Fruit fly (Drosophila melanogaster) whole organism, prepupa: Measurements from ENCODE around the gene nonA.

Experiments used
- CG10669 ChIP-seq: fragments of 200-800 bp; sonication (Bioruptor generic); optimal IDR thresholded peaks from 3 replicates; lab custom pipeline; 2018; ENCODE audit warnings: missing biosample characterization, mild to moderate bottlenecking, missing genetic modification characterization, moderate library complexity
- CG11294 ChIP-seq: fragments of 200-800 bp; sonication (Bioruptor generic); IDR thresholded peaks from 2 replicates; pipeline ENCODE4 v1.3.6; 2022; ENCODE audit warnings: missing biosample characterization, missing genetic modification characterization
- CG11902 ChIP-seq: fragments of 200-800 bp; sonication (Bioruptor generic); optimal IDR thresholded peaks from 3 replicates; lab custom pipeline; 2016; ENCODE audit warnings: missing biosample characterization, missing genetic modification characterization
- CG15336 ChIP-seq: fragments of 200-800 bp; sonication (Bioruptor generic); IDR thresholded peaks from 2 replicates; pipeline ENCODE4 v1.3.6; 2022; ENCODE audit warnings: missing biosample characterization, missing genetic modification characterization
- CG16779 ChIP-seq: fragments of 200-800 bp; sonication (Bioruptor generic); optimal IDR thresholded peaks from 3 replicates; lab custom pipeline; 2017; ENCODE audit warnings: missing biosample characterization, mild to moderate bottlenecking, missing genetic modification characterization
- CG3032 ChIP-seq: fragments of 200-800 bp; optimal IDR thresholded peaks from 2 replicates; lab custom pipeline; 2019; ENCODE audit warnings: missing biosample characterization, mild to moderate bottlenecking, missing genetic modification characterization, moderate library complexity
- CG32006 ChIP-seq: fragments of 200-800 bp; sonication (Bioruptor generic); optimal IDR thresholded peaks from 3 replicates; lab custom pipeline; 2017; ENCODE audit warnings: missing biosample characterization, mild to moderate bottlenecking, missing genetic modification characterization
- CG34406 ChIP-seq: fragments of 200-800 bp; sonication (Bioruptor generic); optimal IDR thresholded peaks from 3 replicates; lab custom pipeline; 2016; ENCODE audit warnings: missing biosample characterization, missing genetic modification characterization
- CG3919 ChIP-seq: fragments of 200-800 bp; sonication (Bioruptor generic); optimal IDR thresholded peaks from 3 replicates; lab custom pipeline; 2016; ENCODE audit warnings: missing biosample characterization, missing genetic modification characterization
- CG4318 ChIP-seq: fragments of 200-800 bp; sonication (Bioruptor generic); optimal IDR thresholded peaks from 3 replicates; lab custom pipeline; 2017; ENCODE audit warnings: missing biosample characterization, mild to moderate bottlenecking, missing genetic modification characterization
- CG6163 ChIP-seq: fragments of 200-800 bp; sonication (Bioruptor generic); IDR thresholded peaks from 3 replicates; pipeline ENCODE4 v1.3.6; 2022; ENCODE audit warnings: missing biosample characterization, missing genetic modification characterization
- CG6276 ChIP-seq: fragments of 200-800 bp; sonication (Bioruptor generic); optimal IDR thresholded peaks from 2 replicates; lab custom pipeline; 2017; ENCODE audit warnings: missing biosample characterization, mild to moderate bottlenecking, missing genetic modification characterization
- CG6808 ChIP-seq: fragments of 200-800 bp; sonication (Bioruptor generic); optimal IDR thresholded peaks from 3 replicates; lab custom pipeline; 2017; ENCODE audit warnings: missing biosample characterization, missing genetic modification characterization, mild to moderate bottlenecking, moderate library complexity, missing genetic modification reagents
- CG6854 ChIP-seq: fragments of 200-800 bp; sonication (Bioruptor generic); optimal IDR thresholded peaks from 2 replicates; lab custom pipeline; 2017; ENCODE audit warnings: missing biosample characterization, mild to moderate bottlenecking, missing genetic modification characterization
- CG7368 ChIP-seq: fragments of 200-800 bp; sonication (Bioruptor generic); optimal IDR thresholded peaks from 3 replicates; lab custom pipeline; 2016; ENCODE audit warnings: missing biosample characterization, missing genetic modification characterization
- CG8119 ChIP-seq: fragments of 200-800 bp; sonication (Bioruptor generic); IDR thresholded peaks from 3 replicates; pipeline ENCODE4 v1.3.6; 2022; ENCODE audit warnings: missing biosample characterization, missing genetic modification characterization
- CG8319 ChIP-seq: fragments of 200-800 bp; sonication (Bioruptor generic); optimal IDR thresholded peaks from 3 replicates; lab custom pipeline; 2016; ENCODE audit warnings: missing biosample characterization, missing genetic modification characterization
- Eip75B ChIP-seq: fragments of 200-800 bp; sonication (Bioruptor generic); optimal IDR thresholded peaks from 3 replicates; lab custom pipeline; 2016; ENCODE audit warnings: missing biosample characterization, missing genetic modification characterization
- Eip78C ChIP-seq: fragments of 200-800 bp; sonication (Bioruptor generic); peaks from one replicate; lab custom pipeline; 2016; ENCODE audit warnings: missing biosample characterization, missing genetic modification characterization
- Ets21C ChIP-seq: fragments of 200-800 bp; sonication (Bioruptor generic); optimal IDR thresholded peaks from 3 replicates; lab custom pipeline; 2016; ENCODE audit warnings: missing biosample characterization, missing genetic modification characterization
- Ets96B ChIP-seq: fragments of 200-800 bp; optimal IDR thresholded peaks from 2 replicates; lab custom pipeline; 2019; ENCODE audit warnings: missing biosample characterization, mild to moderate bottlenecking, missing genetic modification characterization, moderate library complexity
- Gug ChIP-seq: fragments of 200-800 bp; sonication (Bioruptor generic); IDR thresholded peaks from 2 replicates; pipeline ENCODE4 v1.3.6; 2022; ENCODE audit warnings: missing biosample characterization, missing genetic modification characterization
- Hr38 ChIP-seq: sonication (Bioruptor generic); optimal IDR thresholded peaks from 2 replicates; lab custom pipeline; 2016; ENCODE audit warnings: missing biosample characterization, missing genetic modification characterization
- Hr39 ChIP-seq: fragments of 200-800 bp; sonication (Bioruptor generic); optimal IDR thresholded peaks from 2 replicates; lab custom pipeline; 2016; ENCODE audit warnings: missing biosample characterization, missing genetic modification characterization
- Hr4 ChIP-seq: fragments of 200-800 bp; sonication (Bioruptor generic); optimal IDR thresholded peaks from 3 replicates; lab custom pipeline; 2016; ENCODE audit warnings: missing biosample characterization, missing genetic modification characterization
- Lpt ChIP-seq: fragments of 200-800 bp; sonication (Bioruptor generic); optimal IDR thresholded peaks from 3 replicates; lab custom pipeline; 2016; ENCODE audit warnings: missing biosample characterization, missing genetic modification characterization
- OdsH ChIP-seq: fragments of 200-800 bp; sonication (Bioruptor generic); optimal IDR thresholded peaks from 3 replicates; lab custom pipeline; 2016; ENCODE audit warnings: missing biosample characterization, missing genetic modification characterization
- Sox102F ChIP-seq: fragments of 200-800 bp; sonication (Bioruptor generic); optimal IDR thresholded peaks from 2 replicates; lab custom pipeline; 2016; ENCODE audit warnings: missing biosample characterization, mild to moderate bottlenecking, missing genetic modification characterization
- achi ChIP-seq: fragments of 200-800 bp; sonication (Bioruptor generic); optimal IDR thresholded peaks from 3 replicates; lab custom pipeline; 2016; ENCODE audit warnings: missing biosample characterization, missing genetic modification characterization
- acj6 ChIP-seq: fragments of 200-800 bp; sonication (Bioruptor generic); optimal IDR thresholded peaks from 3 replicates; lab custom pipeline; 2016; ENCODE audit warnings: missing biosample characterization, missing genetic modification characterization
- cyc ChIP-seq: fragments of 200-800 bp; sonication (Bioruptor generic); optimal IDR thresholded peaks from 3 replicates; lab custom pipeline; 2016; ENCODE audit warnings: missing biosample characterization, missing genetic modification characterization
- dac ChIP-seq: fragments of 200-800 bp; sonication (Bioruptor generic); optimal IDR thresholded peaks from 2 replicates; lab custom pipeline; 2017; ENCODE audit warnings: missing biosample characterization, mild to moderate bottlenecking, missing genetic modification characterization
- dsx ChIP-seq: fragments of 200-800 bp; optimal IDR thresholded peaks from 3 replicates; lab custom pipeline; 2019; ENCODE audit warnings: missing biosample characterization, mild to moderate bottlenecking, missing genetic modification characterization, moderate library complexity; ENCODE audit not compliant: poor library complexity, severe bottlenecking
- eg ChIP-seq: fragments of 200-800 bp; sonication (Bioruptor generic); IDR thresholded peaks from 3 replicates; pipeline ENCODE4 v1.3.6; 2022; ENCODE audit warnings: missing biosample characterization, missing genetic modification characterization
- esn ChIP-seq: fragments of 200-800 bp; sonication (Bioruptor generic); optimal IDR thresholded peaks from 2 replicates; lab custom pipeline; 2016; ENCODE audit warnings: missing biosample characterization, mild to moderate bottlenecking, missing genetic modification characterization, moderate library complexity
- fd59A ChIP-seq: fragments of 200-800 bp; sonication (Bioruptor generic); optimal IDR thresholded peaks from 2 replicates; lab custom pipeline; 2017; ENCODE audit warnings: missing biosample characterization, mild to moderate bottlenecking, missing genetic modification characterization, missing genetic modification reagents
- fkh ChIP-seq: fragments of 200-800 bp; sonication (Bioruptor generic); optimal IDR thresholded peaks from 3 replicates; lab custom pipeline; 2017; ENCODE audit warnings: missing biosample characterization, mild to moderate bottlenecking, missing genetic modification characterization, moderate library complexity
- net ChIP-seq: fragments of 200-800 bp; sonication (Bioruptor generic); optimal IDR thresholded peaks from 3 replicates; lab custom pipeline; 2016; ENCODE audit warnings: missing biosample characterization, missing genetic modification characterization
- salr ChIP-seq, 2 experiments: fragments of 200-800 bp; sonication (Bioruptor generic); optimal IDR thresholded peaks; 3 replicates each; lab custom pipeline; 2016 to 2018; ENCODE audit warnings: missing biosample characterization in 2 of 2, missing genetic modification characterization in 2 of 2, mild to moderate bottlenecking in 1 of 2
- ss ChIP-seq, 2 experiments: fragments of 200-800 bp; sonication (Bioruptor generic); optimal IDR thresholded peaks; 2 replicates in 1 of 2; 3 replicates in 1 of 2; lab custom pipeline; 2017 to 2018; ENCODE audit warnings: mild to moderate bottlenecking in 2 of 2, missing biosample characterization in 2 of 2, missing genetic modification characterization in 2 of 2, moderate library complexity in 1 of 2
- svp ChIP-seq: fragments of 200-800 bp; sonication (Bioruptor generic); peaks from one replicate; lab custom pipeline; 2016; ENCODE audit warnings: missing biosample characterization, missing genetic modification characterization
- topi ChIP-seq: fragments of 200-800 bp; sonication (Bioruptor generic); optimal IDR thresholded peaks from 3 replicates; lab custom pipeline; 2016; ENCODE audit warnings: missing biosample characterization, missing genetic modification characterization
- vri ChIP-seq: fragments of 200-800 bp; sonication (Bioruptor generic); optimal IDR thresholded peaks from 3 replicates; lab custom pipeline; 2016; ENCODE audit warnings: missing biosample characterization, mild to moderate bottlenecking, missing genetic modification characterization

Gene nonA

DNA sequence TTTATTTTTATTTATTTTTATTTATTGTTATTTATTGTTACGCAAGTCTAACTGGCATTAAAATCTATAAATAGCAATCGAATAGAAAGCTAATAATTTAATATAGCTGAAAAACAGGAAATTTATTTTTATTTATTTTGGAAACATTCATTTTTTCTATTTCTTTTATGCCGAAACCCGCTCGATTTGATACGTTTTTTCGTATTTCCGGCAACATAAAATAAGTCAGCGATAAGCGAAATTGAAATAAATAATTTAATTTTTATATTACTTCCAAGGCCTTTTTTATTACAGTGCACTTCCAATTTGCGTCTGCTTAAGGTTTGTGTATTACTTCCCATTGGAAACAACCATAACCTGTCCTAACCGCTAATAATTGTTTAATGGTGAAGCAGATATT lies 10.6 kb downstream of the nonA start (continued):
- no peak for TF ChIP-seq dac
- TF ChIP-seq CG3919 (GFP tag; lab: Kevin White, UChicago) = no peak
- no peak for TF ChIP-seq eg (GFP tag; lab: Robert Waterston, UW)
- no peak for TF ChIP-seq OdsH (GFP tag; lab: Kevin White, UChicago)
- no peak for TF ChIP-seq Eip75B (GFP tag; lab: Kevin White, UChicago)
- no peak for TF ChIP-seq Hr39
- TF ChIP-seq dsx (GFP tag; lab: Kevin White, UChicago) = no peak
- TF ChIP-seq CG11294 (GFP tag; lab: Robert Waterston, UW) = no peak
- no peak for TF ChIP-seq CG6276 (GFP tag; lab: Kevin White, UChicago)
- peak; percentile 53 for TF ChIP-seq topi
- no peak for TF ChIP-seq fd59A (GFP tag; lab: Kevin White, UChicago)
- no peak for TF ChIP-seq Hr38 (GFP tag; lab: Kevin White, UChicago)
- TF ChIP-seq cyc (GFP tag; lab: Kevin White, UChicago) = peak; percentile 5
- no peak for TF ChIP-seq salr (GFP tag; optimal IDR thresholded peaks at IDR 0.05; lab: Kevin White, UChicago)
- TF ChIP-seq CG10669 (GFP tag; lab: Kevin White, UChicago) = no peak
- no peak for TF ChIP-seq net (GFP tag; lab: Kevin White, UChicago)
- TF ChIP-seq CG7368 (GFP tag; lab: Kevin White, UChicago) = no peak
- peak; percentile 39 for TF ChIP-seq acj6 (GFP tag; lab: Kevin White, UChicago)
- TF ChIP-seq Sox102F (GFP tag; lab: Kevin White, UChicago) = peak; percentile 54
- no peak for TF ChIP-seq CG32006 (GFP tag; lab: Kevin White, UChicago)
- TF ChIP-seq achi (GFP tag; lab: Kevin White, UChicago) = no peak
- TF ChIP-seq fkh (GFP tag; lab: Kevin White, UChicago) = no peak
- TF ChIP-seq CG15336 (GFP tag; lab: Robert Waterston, UW) = no peak
- no peak for TF ChIP-seq CG16779 (tag; lab: Kevin White, UChicago)
- TF ChIP-seq Ets21C = no peak
- no peak for TF ChIP-seq svp (GFP tag; lab: Kevin White, UChicago)
- TF ChIP-seq CG6808 (GFP tag; lab: Kevin White, UChicago) = no peak
- no peak for TF ChIP-seq CG34406 (GFP tag; lab: Kevin White, UChicago)
- no peak for TF ChIP-seq CG6163 (GFP tag; lab: Robert Waterston, UW)
- TF ChIP-seq CG6854 = no peak

DNA sequence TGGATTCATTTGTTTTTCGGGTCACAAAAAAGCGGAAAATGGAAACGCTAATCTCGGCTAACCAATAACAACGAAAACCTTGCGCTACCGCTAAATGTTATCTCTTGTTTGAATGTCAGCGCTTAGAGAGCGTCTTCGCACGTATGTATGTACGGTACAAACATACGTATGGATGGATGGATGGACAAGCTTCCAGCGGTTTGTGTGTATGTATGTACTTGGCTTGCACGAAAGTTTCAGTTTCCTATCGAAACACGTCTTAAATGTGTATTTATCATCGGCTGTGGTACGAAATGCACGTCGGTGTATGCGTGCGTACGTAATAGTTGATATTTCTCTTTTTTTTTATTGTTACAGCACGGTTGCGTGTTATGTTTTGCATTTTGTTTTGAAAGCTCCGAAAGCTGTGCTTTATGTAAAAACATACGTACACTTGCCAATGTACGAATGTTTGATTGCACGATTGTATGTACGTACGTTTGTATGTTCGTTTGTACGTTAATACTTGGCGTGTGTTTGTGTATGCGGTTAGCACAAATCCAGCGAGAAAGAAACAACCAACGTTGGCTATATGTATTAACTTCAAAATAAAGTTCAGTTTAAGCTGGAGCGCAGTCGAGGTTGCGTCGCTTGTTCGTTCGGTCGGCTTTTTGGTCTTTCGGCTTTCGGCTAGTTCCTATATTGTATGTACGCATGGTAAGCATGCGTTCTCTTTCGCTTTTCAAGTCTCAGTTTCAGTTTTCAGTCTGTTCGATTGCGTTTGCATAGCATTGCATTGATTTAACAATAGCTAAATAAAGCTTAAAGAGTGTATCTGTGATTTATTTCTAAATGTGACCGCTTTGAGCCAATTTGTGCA lies 11.4 kb downstream of the nonA start, which contains the start of gene Fur2:
Gene Fur2 (plus strand): TSS at position 595 of the 859 bp plus-strand sequence.
- TF ChIP-seq CG6276 (GFP tag; lab: Kevin White, UChicago) = peak; percentile 61
- peak; percentile 61 for TF ChIP-seq vri
- TF ChIP-seq CG8119 = peak; percentile 50; the same call in 1 of the 3 replicates
- TF ChIP-seq CG15336 (GFP tag; lab: Robert Waterston, UW) = peak; percentile 37; the same call in 1 of the 2 replicates
- TF ChIP-seq Ets96B = no peak
- TF ChIP-seq ss (GFP tag; optimal IDR thresholded peaks at IDR 0.05; lab: Kevin White, UChicago) = peak; percentile 46 to 83
- no peak for TF ChIP-seq CG8319 (GFP tag; lab: Kevin White, UChicago)
- no peak for TF ChIP-seq eg (GFP tag; lab: Robert Waterston, UW)
- no peak for TF ChIP-seq dac
- TF ChIP-seq OdsH (GFP tag; lab: Kevin White, UChicago) = no peak
- peak; percentile 25 for TF ChIP-seq CG6808 (GFP tag; lab: Kevin White, UChicago)

DNA sequence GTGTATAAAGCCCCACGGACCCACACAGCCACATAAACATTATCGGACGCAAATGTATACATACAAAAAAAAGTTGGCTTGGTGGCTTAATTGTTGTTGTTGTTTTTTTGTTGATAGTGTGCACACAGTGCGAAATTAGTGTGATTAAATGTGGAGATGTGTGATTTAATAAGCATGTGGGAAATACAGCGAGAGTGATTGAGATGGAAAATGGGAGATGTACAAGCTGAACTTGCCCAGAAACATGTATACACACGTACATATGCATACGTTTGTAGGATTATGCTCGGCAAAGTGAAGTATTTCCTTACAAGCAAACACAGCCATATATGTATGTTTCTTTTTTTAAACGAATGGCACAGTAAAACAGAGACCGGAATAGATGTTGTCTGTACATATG lies 12.2 kb downstream of the nonA start:
- TF ChIP-seq CG11902 (GFP tag; lab: Kevin White, UChicago) (no peak), Gug (GFP tag; lab: Robert Waterston, UW) (0 out of 2 replicates have a peak, but pooled peaks have one; percentile 19), vri (peak; percentile 5), CG15336 (GFP tag; lab: Robert Waterston, UW) (peak; percentile 66), CG3032 (peak; percentile 28), fkh (GFP tag; lab: Kevin White, UChicago) (no peak), Lpt (GFP tag; lab: Kevin White, UChicago) (peak; percentile 63), Ets96B (peak; percentile 40), Eip78C (GFP tag; lab: Kevin White, UChicago) (peak; percentile 79), dac (peak; percentile 39), esn (GFP tag; lab: Kevin White, UChicago) (peak; percentile 16), OdsH (GFP tag; lab: Kevin White, UChicago) (no peak), Eip75B (GFP tag; lab: Kevin White, UChicago) (no peak), CG4318 (GFP tag; lab: Kevin White, UChicago) (no peak), Hr4 (GFP tag; lab: Kevin White, UChicago) (peak; percentile 39), Sox102F (GFP tag; lab: Kevin White, UChicago) (no peak), CG8119 (peak; percentile 45; the same call in 1 of the 3 replicates)
